Worm (Caenorhabditis elegans) whole organism, early embryonic: ENCODE data around the gene csb-1.

Experiments
- B0310.2 ChIP-seq: sonication (generic microtip); optimal IDR thresholded peaks from 2 replicates; lab custom pipeline; 2016; ENCODE audit warnings: mild to moderate bottlenecking, missing genetic modification characterization, missing compliant biosample characterization
- F13C5.2 ChIP-seq: sonication (generic microtip); optimal IDR thresholded peaks from 2 replicates; lab custom pipeline; 2017; ENCODE audit warnings: mild to moderate bottlenecking, missing genetic modification characterization, inconsistent platforms, missing compliant biosample characterization
- aly-1 ChIP-seq: sonication (generic microtip); optimal IDR thresholded peaks from 2 replicates; lab custom pipeline; 2016; ENCODE audit warnings: missing genetic modification characterization, missing compliant biosample characterization
- ama-1 ChIP-seq: fragments of 150-350 bp; optimal IDR thresholded peaks from 2 replicates; lab custom pipeline; 2014
- ceh-13 ChIP-seq: fragments of 200-800 bp; sonication (Bioruptor generic); optimal IDR thresholded peaks from 2 replicates; lab custom pipeline; 2018; ENCODE audit warnings: mild to moderate bottlenecking, missing genetic modification characterization, missing compliant biosample characterization
- ceh-36 ChIP-seq: sonication (generic microtip); optimal IDR thresholded peaks from 2 replicates; lab custom pipeline; 2016; ENCODE audit warnings: missing genetic modification characterization, inconsistent platforms, missing compliant biosample characterization
- ets-7 ChIP-seq: sonication (generic microtip); optimal IDR thresholded peaks from 2 replicates; lab custom pipeline; 2016; ENCODE audit warnings: missing genotype, missing genetic modification characterization, missing compliant biosample characterization
- flt-1 ChIP-seq: fragments of 200-800 bp; sonication (Bioruptor generic); IDR thresholded peaks from 2 replicates; pipeline ENCODE4 v1.3.6; 2022; ENCODE audit warnings: missing genetic modification characterization, missing compliant biosample characterization
- hmbx-1 ChIP-seq: sonication (generic microtip); optimal IDR thresholded peaks from 2 replicates; lab custom pipeline; 2016; ENCODE audit warnings: mild to moderate bottlenecking, missing genetic modification characterization, missing compliant biosample characterization
- hmg-4 ChIP-seq: fragments of 200-800 bp; sonication (Bioruptor generic); optimal IDR thresholded peaks from 2 replicates; lab custom pipeline; 2018; ENCODE audit warnings: mild to moderate bottlenecking, missing genetic modification characterization, missing compliant biosample characterization
- hnd-1 ChIP-seq: sonication (generic microtip); optimal IDR thresholded peaks from 2 replicates; lab custom pipeline; 2016; ENCODE audit warnings: missing genetic modification characterization, missing compliant biosample characterization
- pes-1 ChIP-seq: fragments of 200-800 bp; sonication (Bioruptor generic); IDR thresholded peaks from 2 replicates; pipeline ENCODE4 v1.3.6; 2022; ENCODE audit warnings: missing genetic modification reagents, missing genetic modification characterization, missing compliant biosample characterization
- scrt-1 ChIP-seq: fragments of 200-800 bp; sonication (Bioruptor generic); IDR thresholded peaks from 2 replicates; pipeline ENCODE4 v1.3.6; 2022; ENCODE audit warnings: missing genetic modification characterization, missing compliant biosample characterization
- sea-1 ChIP-seq: fragments of 200-800 bp; sonication (Bioruptor generic); conservative IDR thresholded peaks from 2 replicates; pipeline ENCODE4 v1.3.6; 2022; ENCODE audit warnings: missing genetic modification characterization, missing compliant biosample characterization
- tbx-11 ChIP-seq: fragments of 200-800 bp; sonication (Bioruptor generic); IDR thresholded peaks from 2 replicates; pipeline ENCODE4 v1.3.6; 2022; ENCODE audit warnings: missing genetic modification characterization, missing compliant biosample characterization
- tbx-37 ChIP-seq: fragments of 200-800 bp; sonication (Bioruptor generic); conservative IDR thresholded peaks from 2 replicates; pipeline ENCODE4 v1.3.6; 2022; ENCODE audit warnings: missing genetic modification reagents, missing genetic modification characterization, missing compliant biosample characterization
- tra-4 ChIP-seq: sonication (generic microtip); optimal IDR thresholded peaks from 2 replicates; lab custom pipeline; 2017; ENCODE audit warnings: missing genetic modification characterization, missing compliant biosample characterization

The csb-1 gene

ce11 chrX:15865868-15866555 is at the start of gene csb-1, which contains the start of gene F53H4.4:
TSS of gene csb-1 (minus strand) at chrX:15865918.
TSS of gene F53H4.4 (plus strand) at chrX:15866387.
- TF ChIP-seq F13C5.2 (tag; lab: Kevin White, UChicago) (peak; percentile 34), flt-1 (0 out of 2 replicates have a peak, but pooled peaks have one; percentile 12), ceh-13 (GFP tag; lab: Kevin White, UChicago) (no peak)

- TF ChIP-seq tra-4, result no peak
- no peak for TF ChIP-seq scrt-1 (GFP tag; lab: Robert Waterston, UW)
- no peak for TF ChIP-seq ceh-13 (GFP tag; lab: Kevin White, UChicago)
- TF ChIP-seq pes-1, result no peak
- TF ChIP-seq sea-1, result no peak
- TF ChIP-seq hnd-1 (tag; lab: Kevin White, UChicago), result no peak
- TF ChIP-seq ceh-36, result no peak
- no peak for TF ChIP-seq ets-7
- no peak for TF ChIP-seq ama-1
- TF ChIP-seq B0310.2, result no peak
- no peak for TF ChIP-seq tbx-37 (GFP tag; lab: Robert Waterston, UW)
- no peak for TF ChIP-seq hmg-4 (GFP tag; lab: Kevin White, UChicago)
- TF ChIP-seq aly-1 (tag; lab: Kevin White, UChicago), result no peak
- no peak for TF ChIP-seq hmbx-1 (tag; lab: Kevin White, UChicago)
- no peak for TF ChIP-seq F13C5.2 (tag; lab: Kevin White, UChicago)
- no peak for TF ChIP-seq flt-1
- no peak for TF ChIP-seq tbx-11
Observed at ce11 chrX:15912841-15913240, 47.1 kb upstream of the csb-1 start.

- TF ChIP-seq tbx-37 (GFP tag; lab: Robert Waterston, UW) (no peak), scrt-1 (GFP tag; lab: Robert Waterston, UW) (no peak), ets-7 (no peak), B0310.2 (no peak), ceh-36 (no peak), F13C5.2 (tag; lab: Kevin White, UChicago) (no peak), tbx-11 (no peak), pes-1 (no peak), sea-1 (no peak), hnd-1 (tag; lab: Kevin White, UChicago) (no peak), hmbx-1 (tag; lab: Kevin White, UChicago) (no peak), hmg-4 (GFP tag; lab: Kevin White, UChicago) (no peak), ceh-13 (GFP tag; lab: Kevin White, UChicago) (no peak), aly-1 (tag; lab: Kevin White, UChicago) (no peak), tra-4 (no peak), flt-1 (no peak)
Observed at ce11 chrX:15910328-15910727, 44.6 kb upstream of the csb-1 start, which contains the start of gene npr-33. TSS of gene npr-33 (plus strand) at chrX:15910628.

ce11 chrX:15902835-15903234 is 37.1 kb upstream of the csb-1 start:
- TF ChIP-seq ceh-36, result no peak
- no peak for TF ChIP-seq tbx-11
- TF ChIP-seq B0310.2, result no peak
- no peak for TF ChIP-seq hnd-1 (tag; lab: Kevin White, UChicago)
- TF ChIP-seq ets-7, result no peak
- no peak for TF ChIP-seq hmbx-1 (tag; lab: Kevin White, UChicago)
- no peak for TF ChIP-seq ama-1
- no peak for TF ChIP-seq aly-1 (tag; lab: Kevin White, UChicago)

ce11 chrX:15901214-15901613 is 35.5 kb upstream of the csb-1 start:
- no peak for TF ChIP-seq sea-1
- no peak for TF ChIP-seq ets-7
- TF ChIP-seq ceh-13 (GFP tag; lab: Kevin White, UChicago), result no peak
- TF ChIP-seq B0310.2, result no peak
- TF ChIP-seq tbx-37 (GFP tag; lab: Robert Waterston, UW), result no peak
- TF ChIP-seq tra-4, result no peak
- TF ChIP-seq scrt-1 (GFP tag; lab: Robert Waterston, UW), result no peak
- no peak for TF ChIP-seq flt-1
- no peak for TF ChIP-seq pes-1
- no peak for TF ChIP-seq hmg-4 (GFP tag; lab: Kevin White, UChicago)
- TF ChIP-seq hnd-1 (tag; lab: Kevin White, UChicago), result no peak
- no peak for TF ChIP-seq tbx-11
- no peak for TF ChIP-seq hmbx-1 (tag; lab: Kevin White, UChicago)
- no peak for TF ChIP-seq ama-1
- no peak for TF ChIP-seq ceh-36
- no peak for TF ChIP-seq F13C5.2 (tag; lab: Kevin White, UChicago)
- no peak for TF ChIP-seq aly-1 (tag; lab: Kevin White, UChicago)

- TF ChIP-seq tbx-37 (GFP tag; lab: Robert Waterston, UW) (no peak), flt-1 (no peak), tbx-11 (no peak), hmbx-1 (tag; lab: Kevin White, UChicago) (no peak), pes-1 (no peak), ets-7 (no peak), ceh-13 (GFP tag; lab: Kevin White, UChicago) (no peak), F13C5.2 (tag; lab: Kevin White, UChicago) (no peak), B0310.2 (no peak), hmg-4 (GFP tag; lab: Kevin White, UChicago) (no peak), aly-1 (tag; lab: Kevin White, UChicago) (no peak), sea-1 (no peak), hnd-1 (tag; lab: Kevin White, UChicago) (no peak), ama-1 (no peak)
Observed at ce11 chrX:15892525-15892924, 26.8 kb upstream of the csb-1 start.

ce11 chrX:15887989-15888388 is 22.3 kb upstream of the csb-1 start:
- TF ChIP-seq hmbx-1 (tag; lab: Kevin White, UChicago) (no peak), aly-1 (tag; lab: Kevin White, UChicago) (no peak), ama-1 (no peak), flt-1 (no peak), ets-7 (no peak), B0310.2 (no peak), hmg-4 (GFP tag; lab: Kevin White, UChicago) (no peak), F13C5.2 (tag; lab: Kevin White, UChicago) (no peak), tra-4 (no peak), sea-1 (no peak), tbx-11 (no peak), pes-1 (no peak), ceh-36 (no peak), hnd-1 (tag; lab: Kevin White, UChicago) (no peak), scrt-1 (GFP tag; lab: Robert Waterston, UW) (no peak), ceh-13 (GFP tag; lab: Kevin White, UChicago) (no peak), tbx-37 (GFP tag; lab: Robert Waterston, UW) (no peak)
